Fruit fly (Drosophila melanogaster) whole organism, embryonic: ENCODE results near the gene CG9426.
A peak's percentile ranks its signal among the peaks of the same experiment; 100 is the strongest.

Experiments
- Atf3 ChIP-seq: fragments of 200-800 bp; sonication (Bioruptor generic); optimal IDR thresholded peaks from 3 replicates; lab custom pipeline; 2016; ENCODE audit warnings: missing biosample characterization, missing genetic modification characterization
- B-H1 ChIP-seq: fragments of 200-800 bp; sonication (Bioruptor generic); IDR thresholded peaks from 3 replicates; pipeline ENCODE4 v1.3.6; 2022; ENCODE audit warnings: missing biosample characterization, missing genetic modification characterization
- B-H2 ChIP-seq: fragments of 200-800 bp; sonication (Bioruptor generic); optimal IDR thresholded peaks from 2 replicates; lab custom pipeline; 2018; ENCODE audit warnings: missing biosample characterization, mild to moderate bottlenecking, missing genetic modification characterization
- CG10543 ChIP-seq: fragments of 200-800 bp; sonication (Bioruptor generic); optimal IDR thresholded peaks from 3 replicates; lab custom pipeline; 2017; ENCODE audit warnings: missing biosample characterization, mild to moderate bottlenecking, missing genetic modification characterization, moderate library complexity
- CG12769 ChIP-seq: fragments of 200-800 bp; sonication (Bioruptor generic); optimal IDR thresholded peaks from 2 replicates; lab custom pipeline; 2019; ENCODE audit warnings: missing biosample characterization, mild to moderate bottlenecking, missing genetic modification characterization, moderate library complexity
- CG1529 ChIP-seq: fragments of 200-800 bp; sonication (Bioruptor generic); optimal IDR thresholded peaks from 3 replicates; lab custom pipeline; 2018; ENCODE audit warnings: missing biosample characterization, missing genetic modification characterization
- CG17912 ChIP-seq: fragments of 200-800 bp; sonication (Bioruptor generic); optimal IDR thresholded peaks from 2 replicates; lab custom pipeline; 2018; ENCODE audit warnings: missing biosample characterization, mild to moderate bottlenecking, missing genetic modification characterization
- CG3065 ChIP-seq: fragments of 200-800 bp; sonication (Bioruptor generic); optimal IDR thresholded peaks from 2 replicates; lab custom pipeline; 2016; ENCODE audit warnings: missing biosample characterization, missing genetic modification characterization
- CG31441 ChIP-seq: fragments of 200-800 bp; sonication (Bioruptor generic); IDR thresholded peaks from 2 replicates; pipeline ENCODE4 v1.3.6; 2022; ENCODE audit warnings: missing biosample characterization, missing genetic modification characterization
- CG4360 ChIP-seq: fragments of 200-800 bp; sonication (Bioruptor generic); IDR thresholded peaks from 2 replicates; pipeline ENCODE4 v1.3.6; 2022; ENCODE audit warnings: missing biosample characterization, missing genetic modification characterization
- CG5180 ChIP-seq: fragments of 200-800 bp; sonication (Bioruptor generic); optimal IDR thresholded peaks from 3 replicates; lab custom pipeline; 2017; ENCODE audit warnings: missing biosample characterization, missing genetic modification characterization, mild to moderate bottlenecking, moderate library complexity, missing genetic modification reagents
- CG7357 ChIP-seq: fragments of 200-800 bp; sonication (Bioruptor generic); IDR thresholded peaks from 3 replicates; pipeline ENCODE4 v1.3.6; 2022; ENCODE audit warnings: missing biosample characterization, missing genetic modification characterization
- CG8281 ChIP-seq: fragments of 200-800 bp; sonication (Bioruptor generic); optimal IDR thresholded peaks from 2 replicates; lab custom pipeline; 2018; ENCODE audit warnings: missing biosample characterization, mild to moderate bottlenecking, missing genetic modification characterization, moderate library complexity
- CG9797 ChIP-seq: fragments of 200-800 bp; sonication (Bioruptor generic); optimal IDR thresholded peaks from 3 replicates; lab custom pipeline; 2018; ENCODE audit warnings: missing biosample characterization, mild to moderate bottlenecking, missing genetic modification characterization
- CG9817 ChIP-seq: fragments of 200-800 bp; sonication (Bioruptor generic); optimal IDR thresholded peaks from 2 replicates; lab custom pipeline; 2018; ENCODE audit warnings: missing biosample characterization, mild to moderate bottlenecking, missing genetic modification characterization, moderate library complexity
- CTCF ChIP-seq: fragments of 200-800 bp; sonication (Bioruptor generic); optimal IDR thresholded peaks from 2 replicates; lab custom pipeline; 2017; ENCODE audit warnings: missing biosample characterization, mild to moderate bottlenecking, missing genetic modification characterization, moderate library complexity
- Dek ChIP-seq: fragments of 200-800 bp; sonication (Bioruptor generic); optimal IDR thresholded peaks from 3 replicates; lab custom pipeline; 2019; ENCODE audit warnings: missing biosample characterization, mild to moderate bottlenecking, missing genetic modification characterization, moderate library complexity
- Dfd ChIP-seq, 2 experiments: fragments of >200 bp; optimal IDR thresholded peaks; 2 replicates each; lab custom pipeline; 2017; ENCODE audit warnings: missing biosample characterization in 2 of 2, missing genetic modification characterization in 2 of 2
- Dip2 ChIP-seq: fragments of 200-800 bp; sonication (Bioruptor generic); IDR thresholded peaks from 2 replicates; pipeline ENCODE4 v1.3.6; 2022; ENCODE audit warnings: missing biosample characterization, missing genetic modification characterization
- Dip3 ChIP-seq: fragments of 200-800 bp; sonication (Bioruptor generic); optimal IDR thresholded peaks from 3 replicates; lab custom pipeline; 2016; ENCODE audit warnings: missing biosample characterization, missing genetic modification characterization
- Eip74EF ChIP-seq, 2 experiments: fragments of 200-800 bp in 1 of 2; fragments of >200 bp in 1 of 2; sonication (Bioruptor generic) in 1 of 2; optimal IDR thresholded peaks; 2 replicates each; lab custom pipeline; 2017 to 2019; ENCODE audit warnings: missing biosample characterization in 2 of 2, missing genetic modification characterization in 2 of 2, mild to moderate bottlenecking in 1 of 2, moderate library complexity in 1 of 2
- Gsc ChIP-seq: fragments of 200-800 bp; sonication (Bioruptor generic); IDR thresholded peaks from 2 replicates; pipeline ENCODE4 v1.3.6; 2022; ENCODE audit warnings: missing biosample characterization, missing genetic modification characterization
- HmgD ChIP-seq: fragments of 200-800 bp; sonication (Bioruptor generic); optimal IDR thresholded peaks from 3 replicates; lab custom pipeline; 2016; ENCODE audit warnings: missing biosample characterization, missing genetic modification characterization
- HmgZ ChIP-seq: fragments of 200-800 bp; sonication (Bioruptor generic); optimal IDR thresholded peaks from 2 replicates; lab custom pipeline; 2018; ENCODE audit warnings: missing biosample characterization, mild to moderate bottlenecking, missing genetic modification characterization
- MESR4 ChIP-seq: fragments of 200-800 bp; sonication (Bioruptor generic); optimal IDR thresholded peaks from 2 replicates; lab custom pipeline; 2018; ENCODE audit warnings: missing biosample characterization, mild to moderate bottlenecking, missing genetic modification characterization, moderate library complexity
- Mrtf ChIP-seq: fragments of 200-800 bp; sonication (Bioruptor generic); IDR thresholded peaks from 3 replicates; pipeline ENCODE4 v1.3.6; 2022; ENCODE audit warnings: missing biosample characterization, missing genetic modification characterization
- Oli ChIP-seq: fragments of 200-800 bp; sonication (Bioruptor generic); optimal IDR thresholded peaks from 2 replicates; lab custom pipeline; 2018; ENCODE audit warnings: missing biosample characterization, mild to moderate bottlenecking, missing genetic modification characterization, moderate library complexity
- PHDP ChIP-seq: fragments of 200-800 bp; sonication (Bioruptor generic); optimal IDR thresholded peaks from 3 replicates; lab custom pipeline; 2018; ENCODE audit warnings: missing biosample characterization, mild to moderate bottlenecking, missing genetic modification characterization, moderate library complexity
- Rfx ChIP-seq: fragments of 200-800 bp; sonication (Bioruptor generic); IDR thresholded peaks from 2 replicates; pipeline ENCODE4 v1.3.6; 2022; ENCODE audit warnings: missing biosample characterization, missing genetic modification characterization
- Trl ChIP-seq, 3 experiments: fragments of >200 bp in 2 of 3; fragments of 200-800 bp in 1 of 3; sonication (Bioruptor generic) in 1 of 3; optimal IDR thresholded peaks; 2 replicates in 1 of 3; 3 replicates in 2 of 3; lab custom pipeline; 2016 to 2017; ENCODE audit warnings: missing biosample characterization in 1 of 3, missing genetic modification characterization in 1 of 3
- YL-1 ChIP-seq: fragments of 200-800 bp; sonication (Bioruptor generic); optimal IDR thresholded peaks from 3 replicates; lab custom pipeline; 2017; ENCODE audit warnings: missing biosample characterization, mild to moderate bottlenecking, missing genetic modification characterization
- al ChIP-seq: fragments of 200-800 bp; sonication (Bioruptor generic); IDR thresholded peaks from 2 replicates; pipeline ENCODE4 v1.3.6; 2022; ENCODE audit warnings: missing biosample characterization, missing genetic modification characterization
- aop ChIP-seq: fragments of 200-800 bp; sonication (Bioruptor generic); IDR thresholded peaks from 2 replicates; pipeline ENCODE4 v1.3.6; 2022; ENCODE audit warnings: missing biosample characterization, missing genetic modification characterization
- bab2 ChIP-seq: fragments of 200-800 bp; sonication (Bioruptor generic); optimal IDR thresholded peaks from 2 replicates; lab custom pipeline; 2016; ENCODE audit warnings: missing biosample characterization, missing genetic modification characterization
- btn ChIP-seq: fragments of 200-800 bp; sonication (Bioruptor generic); optimal IDR thresholded peaks from 2 replicates; lab custom pipeline; 2016; ENCODE audit warnings: missing biosample characterization, missing genetic modification characterization
- caup ChIP-seq: fragments of 200-800 bp; sonication (Bioruptor generic); optimal IDR thresholded peaks from 3 replicates; lab custom pipeline; 2017; ENCODE audit warnings: missing biosample characterization, mild to moderate bottlenecking, missing genetic modification characterization, moderate library complexity; ENCODE audit not compliant: severe bottlenecking
- crc ChIP-seq: fragments of 200-800 bp; sonication (Bioruptor generic); optimal IDR thresholded peaks from 2 replicates; lab custom pipeline; 2016; ENCODE audit warnings: missing biosample characterization, missing genetic modification characterization
- da ChIP-seq: fragments of 200-800 bp; sonication (Bioruptor generic); optimal IDR thresholded peaks from 2 replicates; lab custom pipeline; 2016; ENCODE audit warnings: missing biosample characterization, missing genetic modification characterization
- dm ChIP-seq: fragments of 200-800 bp; sonication (Bioruptor generic); optimal IDR thresholded peaks from 3 replicates; lab custom pipeline; 2016; ENCODE audit warnings: missing biosample characterization, missing genetic modification characterization
- fd102C ChIP-seq: fragments of 200-800 bp; sonication (Bioruptor generic); optimal IDR thresholded peaks from 2 replicates; lab custom pipeline; 2018; ENCODE audit warnings: missing biosample characterization, mild to moderate bottlenecking, missing genetic modification characterization, moderate library complexity
- ftz-f1 ChIP-seq: fragments of 200-800 bp; sonication (Bioruptor generic); optimal IDR thresholded peaks from 2 replicates; lab custom pipeline; 2016; ENCODE audit warnings: missing biosample characterization, missing genetic modification characterization
- fu2 ChIP-seq: fragments of 200-800 bp; sonication (Bioruptor generic); optimal IDR thresholded peaks from 2 replicates; lab custom pipeline; 2016; ENCODE audit warnings: missing biosample characterization, missing genetic modification characterization
- hkb ChIP-seq, 2 experiments: fragments of 200-800 bp in 1 of 2; fragments of >200 bp in 1 of 2; sonication (Bioruptor generic) in 1 of 2; IDR thresholded peaks in 1 of 2; optimal IDR thresholded peaks in 1 of 2; 2 replicates each; pipeline versions ENCODE4 v1.3.6 to Lab custom; 2017 to 2022; ENCODE audit warnings: missing biosample characterization in 1 of 2, missing genetic modification characterization in 1 of 2
- insv ChIP-seq, 2 experiments: fragments of 200-800 bp; sonication (Bioruptor generic); optimal IDR thresholded peaks; 3 replicates each; lab custom pipeline; 2016 to 2018; ENCODE audit warnings: missing biosample characterization in 2 of 2, missing genetic modification characterization in 2 of 2
- kah ChIP-seq: fragments of 200-800 bp; sonication (Bioruptor generic); optimal IDR thresholded peaks from 2 replicates; lab custom pipeline; 2018; ENCODE audit warnings: missing biosample characterization, mild to moderate bottlenecking, missing genetic modification characterization
- oc ChIP-seq: fragments of 200-800 bp; sonication (Bioruptor generic); optimal IDR thresholded peaks from 2 replicates; lab custom pipeline; 2018; ENCODE audit warnings: missing biosample characterization, mild to moderate bottlenecking, missing genetic modification characterization, moderate library complexity
- repo ChIP-seq: fragments of 200-800 bp; sonication (Bioruptor generic); optimal IDR thresholded peaks from 2 replicates; lab custom pipeline; 2016; ENCODE audit warnings: missing biosample characterization, missing genetic modification characterization
- sisA ChIP-seq: fragments of 200-800 bp; sonication (Bioruptor generic); IDR thresholded peaks from 2 replicates; pipeline ENCODE4 v1.3.6; 2022; ENCODE audit warnings: missing biosample characterization, missing genetic modification characterization
- sr ChIP-seq: fragments of 200-800 bp; sonication (Bioruptor generic); IDR thresholded peaks from 3 replicates; pipeline ENCODE4 v1.3.6; 2022; ENCODE audit warnings: missing biosample characterization, missing genetic modification characterization
- unc-4 ChIP-seq: fragments of 200-800 bp; sonication (Bioruptor generic); IDR thresholded peaks from 2 replicates; pipeline ENCODE4 v1.3.6; 2022; ENCODE audit warnings: missing biosample characterization, missing genetic modification characterization; ENCODE audit not compliant: partially characterized antibody
- vfl ChIP-seq: fragments of 200-800 bp; sonication (Bioruptor generic); optimal IDR thresholded peaks from 2 replicates; lab custom pipeline; 2016; ENCODE audit warnings: missing biosample characterization, missing genetic modification characterization

Gene CG9426

dm6 chr2L:13205256-13205655, 14.5 kb downstream of the CG9426 start (continued):
- no peak for TF ChIP-seq MESR4 (GFP tag; lab: Kevin White, UChicago)
- TF ChIP-seq CG1529 (GFP tag; lab: Kevin White, UChicago), result no peak
- no peak for TF ChIP-seq CG3065 (GFP tag; lab: Kevin White, UChicago)
- peak; percentile 22 for TF ChIP-seq Dip3 (GFP tag; lab: Kevin White, UChicago)
- TF ChIP-seq hkb (optimal IDR thresholded peaks at IDR 0.05; lab: Kevin White, UChicago), result no peak
- TF ChIP-seq hkb (GFP tag; IDR thresholded peaks at IDR 0.05; lab: Robert Waterston, UW), result peak; percentile 79
- TF ChIP-seq Rfx (GFP tag; lab: Robert Waterston, UW), result peak; percentile 19; the same call in 1 of the 2 replicates
- TF ChIP-seq Dip2, result no peak
- peak; percentile 43 for TF ChIP-seq B-H2 (GFP tag; lab: Kevin White, UChicago)
- no peak for TF ChIP-seq fd102C (GFP tag; lab: Kevin White, UChicago)
- TF ChIP-seq ftz-f1 (GFP tag; lab: Kevin White, UChicago), result peak; percentile 95
- no peak for TF ChIP-seq al (GFP tag; lab: Robert Waterston, UW)
- TF ChIP-seq caup, result peak; percentile 39
- no peak for TF ChIP-seq btn (GFP tag; lab: Kevin White, UChicago)
- TF ChIP-seq repo (GFP tag; lab: Kevin White, UChicago), result no peak
- TF ChIP-seq Trl (optimal IDR thresholded peaks at IDR 0.05; lab: Kevin White, UChicago), result peak in 1 of 2 experiments; percentile 12
- peak; percentile 32 for TF ChIP-seq Trl (GFP tag; optimal IDR thresholded peaks at IDR 0.05; lab: Kevin White, UChicago)
- no peak for TF ChIP-seq fu2 (GFP tag; lab: Kevin White, UChicago)
- TF ChIP-seq HmgD (GFP tag; lab: Kevin White, UChicago), result no peak
- no peak for TF ChIP-seq unc-4 (GFP tag; lab: Robert Waterston, UW)
- TF ChIP-seq CG5180 (GFP tag; lab: Kevin White, UChicago), result peak; percentile 38
- TF ChIP-seq HmgZ, result peak; percentile 7
- TF ChIP-seq Eip74EF (GFP tag; optimal IDR thresholded peaks at IDR 0.05; lab: Kevin White, UChicago), result peak in 1 of 2 experiments; percentile 61
- TF ChIP-seq oc (tag; lab: Kevin White, UChicago), result no peak
- TF ChIP-seq Atf3 (GFP tag; lab: Kevin White, UChicago), result peak; percentile 44
- no peak for TF ChIP-seq CG9817 (tag; lab: Kevin White, UChicago)
- TF ChIP-seq YL-1 (GFP tag; lab: Kevin White, UChicago), result peak; percentile 2
- TF ChIP-seq CG10543, result peak; percentile 91
- no peak for TF ChIP-seq vfl (GFP tag; lab: Kevin White, UChicago)
- peak; percentile 41 for TF ChIP-seq CG17912 (GFP tag; lab: Kevin White, UChicago)
- no peak for TF ChIP-seq sisA (GFP tag; lab: Robert Waterston, UW)
- TF ChIP-seq CG31441 (GFP tag; lab: Robert Waterston, UW), result no peak
- no peak for TF ChIP-seq Dek (tag; lab: Kevin White, UChicago)
- TF ChIP-seq Mrtf (GFP tag; lab: Robert Waterston, UW), result no peak
- 0 out of 3 replicates have a peak, but pooled peaks have one; percentile 64 for TF ChIP-seq sr (GFP tag; lab: Robert Waterston, UW)
- no peak for TF ChIP-seq Gsc (GFP tag; lab: Robert Waterston, UW)
- TF ChIP-seq da (GFP tag; lab: Kevin White, UChicago), result no peak
- TF ChIP-seq Oli (tag; lab: Kevin White, UChicago), result no peak
- no peak for TF ChIP-seq Dfd (GFP tag; optimal IDR thresholded peaks at IDR 0.05; lab: Kevin White, UChicago)
- TF ChIP-seq CG7357, result no peak
- TF ChIP-seq aop (GFP tag; lab: Robert Waterston, UW), result no peak
- no peak for TF ChIP-seq CG9797
- TF ChIP-seq CTCF, result no peak
- peak; percentile 8 for TF ChIP-seq dm (GFP tag; lab: Kevin White, UChicago)
- no peak for TF ChIP-seq insv (GFP tag; optimal IDR thresholded peaks at IDR 0.05; lab: Kevin White, UChicago)
- TF ChIP-seq CG12769 (tag; lab: Kevin White, UChicago), result peak; percentile 85
- TF ChIP-seq crc, result no peak
- peak; percentile 5 for TF ChIP-seq bab2 (GFP tag; lab: Kevin White, UChicago)
- TF ChIP-seq PHDP (tag; lab: Kevin White, UChicago), result peak; percentile 29
- no peak; the same call in 2 of the 3 replicates for TF ChIP-seq B-H1 (GFP tag; lab: Robert Waterston, UW)
- TF ChIP-seq kah (GFP tag; lab: Kevin White, UChicago), result peak; percentile 26
- no peak for TF ChIP-seq CG4360
- no peak for TF ChIP-seq CG8281 (tag; lab: Kevin White, UChicago)
